Fruit fly (Drosophila melanogaster): Measurements from ENCODE around the gene CG7567.
A peak's percentile ranks its signal among the peaks of the same experiment; 100 is the strongest.

CG7567 gene

dm6 chr3R:29556003-29556467 is 31.9 kb downstream of the CG7567 start, which contains the start of gene Dr (continued):
- TF ChIP-seq luna (GFP tag; optimal IDR thresholded peaks at IDR 0.05): no peak
- TF ChIP-seq NFAT (GFP tag; IDR thresholded peaks at IDR 0.05): no peak
- TF ChIP-seq her (GFP tag; optimal IDR thresholded peaks at IDR 0.05): no peak
- peak; percentile 39 for TF ChIP-seq CG8924 (tag; optimal IDR thresholded peaks at IDR 0.05)
- no peak for TF ChIP-seq CG3407 (GFP tag; optimal IDR thresholded peaks at IDR 0.05)
- no peak for TF ChIP-seq CG13775 (GFP tag; optimal IDR thresholded peaks at IDR 0.05)
- peak; percentile 46 for TF ChIP-seq zen (tag; optimal IDR thresholded peaks at IDR 0.05)
- TF ChIP-seq sim (GFP tag; IDR thresholded peaks at IDR 0.05): 0 out of 2 replicates have a peak, but pooled peaks have one; percentile 43
- no peak for TF ChIP-seq CG10267 (tag; optimal IDR thresholded peaks at IDR 0.05)
- TF ChIP-seq CG1832 (GFP tag; optimal IDR thresholded peaks at IDR 0.05): peak; percentile 98
- no peak for TF ChIP-seq CkIIα-i1 (GFP tag; IDR thresholded peaks at IDR 0.05)
- TF ChIP-seq Atf6 (GFP tag; IDR thresholded peaks at IDR 0.05): no peak
- TF ChIP-seq slbo (GFP tag; IDR thresholded peaks at IDR 0.05): no peak
- peak; percentile 64 to 66 for TF ChIP-seq Trl (optimal IDR thresholded peaks at IDR 0.05)
- TF ChIP-seq Trl (GFP tag; optimal IDR thresholded peaks at IDR 0.05): no peak
- TF ChIP-seq fd64A (GFP tag; optimal IDR thresholded peaks at IDR 0.05): no peak
- TF ChIP-seq gfzf (GFP tag; optimal IDR thresholded peaks at IDR 0.05): no peak
- TF ChIP-seq CG6689 (GFP tag; IDR thresholded peaks at IDR 0.05): no peak
- no peak for TF ChIP-seq jumu (GFP tag; optimal IDR thresholded peaks at IDR 0.05)
- no peak for TF ChIP-seq Ssrp (tag; optimal IDR thresholded peaks at IDR 0.05)
- TF ChIP-seq Dll (GFP tag; IDR thresholded peaks at IDR 0.05; ENCODE audit: partially characterized antibody): 0 out of 4 replicates have a peak, but pooled peaks have one; percentile 34
- TF ChIP-seq unpg (GFP tag; optimal IDR thresholded peaks at IDR 0.05): peak; percentile 25
- TF ChIP-seq Vsx1 (GFP tag; optimal IDR thresholded peaks at IDR 0.05): no peak
- no peak for TF ChIP-seq CG7839 (tag; optimal IDR thresholded peaks at IDR 0.05)
- TF ChIP-seq scrt (GFP tag; optimal IDR thresholded peaks at IDR 0.05): no peak
- no peak for TF ChIP-seq Ada2b (GFP tag; IDR thresholded peaks at IDR 0.05)
- no peak for TF ChIP-seq CG8944 (GFP tag; optimal IDR thresholded peaks at IDR 0.05)
- TF ChIP-seq ara (GFP tag; IDR thresholded peaks at IDR 0.05): 0 out of 2 replicates have a peak, but pooled peaks have one; percentile 31
- peak; percentile 39; the same call in 1 of the 2 replicates for TF ChIP-seq bbx (GFP tag; IDR thresholded peaks at IDR 0.05; ENCODE audit: partially characterized antibody)
- TF ChIP-seq CoRest (tag; optimal IDR thresholded peaks at IDR 0.05): peak; percentile 73
- TF ChIP-seq crc (GFP tag; optimal IDR thresholded peaks at IDR 0.05): no peak
- TF ChIP-seq dpn (GFP tag; optimal IDR thresholded peaks at IDR 0.05): no peak
- no peak for TF ChIP-seq lilli (GFP tag; optimal IDR thresholded peaks at IDR 0.05)
- TF ChIP-seq emc (GFP tag; optimal IDR thresholded peaks at IDR 0.05): no peak
- TF ChIP-seq CG9876 (GFP tag; optimal IDR thresholded peaks at IDR 0.05): no peak
- TF ChIP-seq wor (GFP tag; IDR thresholded peaks at IDR 0.05): no peak
- TF ChIP-seq CG18476 (GFP tag; optimal IDR thresholded peaks at IDR 0.05): no peak
- no peak for TF ChIP-seq CG3838 (GFP tag; optimal IDR thresholded peaks at IDR 0.05)
- no peak for TF ChIP-seq Optix (GFP tag; IDR thresholded peaks at IDR 0.05)
- 0 out of 2 replicates have a peak, but pooled peaks have one; percentile 32 for TF ChIP-seq ato (GFP tag; IDR thresholded peaks at IDR 0.05; ENCODE audit: partially characterized antibody)
- TF ChIP-seq CG6175 (GFP tag; IDR thresholded peaks at IDR 0.05): no peak
- TF ChIP-seq CG9797 (GFP tag; optimal IDR thresholded peaks at IDR 0.05): no peak
- no peak for TF ChIP-seq bowl (GFP tag; IDR thresholded peaks at IDR 0.05)
- TF ChIP-seq CG9727 (GFP tag; optimal IDR thresholded peaks at IDR 0.05): peak; percentile 21
- no peak for TF ChIP-seq odd (GFP tag; optimal IDR thresholded peaks at IDR 0.05)
- TF ChIP-seq CG7987 (GFP tag; optimal IDR thresholded peaks at IDR 0.05): no peak
- peak; percentile 31 for TF ChIP-seq CG2116 (GFP tag; optimal IDR thresholded peaks at IDR 0.05)
- no peak for TF ChIP-seq MTF-1 (GFP tag; optimal IDR thresholded peaks at IDR 0.05; ENCODE audit: borderline replicate concordance)
- TF ChIP-seq chn (GFP tag; optimal IDR thresholded peaks at IDR 0.05): no peak
- TF ChIP-seq Opbp (GFP tag; IDR thresholded peaks at IDR 0.05; ENCODE audit: partially characterized antibody): 0 out of 3 replicates have a peak, but pooled peaks have one; percentile 51
- no peak for TF ChIP-seq trem (tag; optimal IDR thresholded peaks at IDR 0.05)
